Fruit fly (Drosophila melanogaster): ENCODE data around the gene CG33253.
A peak's percentile ranks its signal among the peaks of the same experiment; 100 is the strongest.

CG33253 gene

DNA sequence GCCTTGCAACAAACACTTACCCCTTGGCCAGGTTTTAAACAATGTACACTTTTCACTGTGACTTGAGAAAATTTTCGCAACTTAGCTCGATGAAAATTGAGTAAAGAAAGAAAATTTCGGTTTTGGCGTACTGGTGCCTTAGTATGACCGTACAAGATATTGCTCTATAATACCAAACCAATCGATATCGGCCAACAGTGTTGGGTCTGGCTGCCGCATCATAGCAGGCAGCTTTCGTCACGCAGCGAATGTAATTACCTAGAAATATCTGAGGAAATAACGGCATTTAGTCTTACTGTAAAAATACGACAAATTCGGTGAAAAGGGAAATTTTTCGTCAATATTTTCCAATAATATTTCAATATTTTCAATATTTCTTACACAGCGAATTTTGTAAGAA is 24.8 kb downstream of the CG33253 start, which contains the start of gene Ulp1 (continued):
- TF ChIP-seq ato (GFP tag; IDR thresholded peaks at IDR 0.05; ENCODE audit: partially characterized antibody) (0 out of 2 replicates have a peak, but pooled peaks have one; percentile 38), CG17361 (GFP tag; IDR thresholded peaks at IDR 0.05) (peak; percentile 17; the same call in 1 of the 3 replicates), HLH54F (GFP tag; optimal IDR thresholded peaks at IDR 0.05) (peak; percentile 27), Hr39 (optimal IDR thresholded peaks at IDR 0.05) (no peak), CG16779 (GFP tag; IDR thresholded peaks at IDR 0.05) (no peak), CG11456 (GFP tag; IDR thresholded peaks at IDR 0.05) (0 out of 3 replicates have a peak, but pooled peaks have one; percentile 59), CG32532 (GFP tag; IDR thresholded peaks at IDR 0.05) (peak; percentile 40; the same call in 1 of the 2 replicates), NC2β (GFP tag; optimal IDR thresholded peaks at IDR 0.05) (peak; percentile 2), org-1 (GFP tag; optimal IDR thresholded peaks at IDR 0.05) (no peak), scrt (GFP tag; optimal IDR thresholded peaks at IDR 0.05) (no peak), Stat92E (GFP tag; optimal IDR thresholded peaks at IDR 0.05) (no peak), CG42726 (GFP tag; IDR thresholded peaks at IDR 0.05; ENCODE audit: partially characterized antibody) (peak; percentile 63; the same call in 1 of the 2 replicates), exex (tag; optimal IDR thresholded peaks at IDR 0.05) (peak; percentile 55), Rfx (GFP tag; IDR thresholded peaks at IDR 0.05) (peak; percentile 34), sd (tag; optimal IDR thresholded peaks at IDR 0.05) (peak; percentile 45), CG11085 (GFP tag; IDR thresholded peaks at IDR 0.05) (no peak), CG17912 (GFP tag; optimal IDR thresholded peaks at IDR 0.05) (peak; percentile 34), bbx (GFP tag; IDR thresholded peaks at IDR 0.05; ENCODE audit: partially characterized antibody) (peak; percentile 45), so (GFP tag; IDR thresholded peaks at IDR 0.05) (no peak), Abd-B (GFP tag; optimal IDR thresholded peaks at IDR 0.05) (peak; percentile 89), CG9932 (GFP tag; IDR thresholded peaks at IDR 0.05) (peak; percentile 44; the same call in 1 of the 2 replicates), amos (GFP tag; IDR thresholded peaks at IDR 0.05; ENCODE audit: partially characterized antibody) (peak; percentile 58), ems (GFP tag; optimal IDR thresholded peaks at IDR 0.05) (peak; percentile 3), Eip74EF (GFP tag; optimal IDR thresholded peaks at IDR 0.05) (no peak), CG17328 (GFP tag; IDR thresholded peaks at IDR 0.05) (no peak), CG7745 (tag; optimal IDR thresholded peaks at IDR 0.05) (no peak), CG17186 (GFP tag; optimal IDR thresholded peaks at IDR 0.05) (peak; percentile 52), CoRest (tag; optimal IDR thresholded peaks at IDR 0.05) (peak; percentile 48), CG2120 (GFP tag; optimal IDR thresholded peaks at IDR 0.05) (peak; percentile 11), Sry-β (GFP tag; optimal IDR thresholded peaks at IDR 0.05) (peak; percentile 71), CG30020 (tag; optimal IDR thresholded peaks at IDR 0.05) (peak; percentile 40), eve (GFP tag; optimal IDR thresholded peaks at IDR 0.05) (no peak), ap (GFP tag; IDR thresholded peaks at IDR 0.05) (no peak), knrl (GFP tag; IDR thresholded peaks at IDR 0.05; ENCODE audit: partially characterized antibody) (peak; percentile 54; the same call in 2 of the 3 replicates), gfzf (GFP tag; optimal IDR thresholded peaks at IDR 0.05) (peak; percentile 94), Lhr (GFP tag; optimal IDR thresholded peaks at IDR 0.05) (peak; percentile 60), corto (GFP tag; optimal IDR thresholded peaks at IDR 0.05) (no peak), CG4617 (GFP tag; optimal IDR thresholded peaks at IDR 0.05; ENCODE audit: borderline replicate concordance) (peak; percentile 83), trem (tag; optimal IDR thresholded peaks at IDR 0.05) (peak; percentile 58), bowl (GFP tag; IDR thresholded peaks at IDR 0.05) (no peak), E2f2 (GFP tag; IDR thresholded peaks at IDR 0.05) (peak; percentile 58), nmo (GFP tag; optimal IDR thresholded peaks at IDR 0.05) (peak; percentile 36), CG34224 (GFP tag; IDR thresholded peaks at IDR 0.05; ENCODE audit: partially characterized antibody) (peak; percentile 17; the same call in 1 of the 3 replicates), YL-1 (GFP tag; optimal IDR thresholded peaks at IDR 0.05) (peak; percentile 62), CG16813 (GFP tag; IDR thresholded peaks at IDR 0.05; ENCODE audit: partially characterized antibody) (peak; percentile 30; the same call in 1 of the 3 replicates), Vsx1 (GFP tag; optimal IDR thresholded peaks at IDR 0.05) (peak; percentile 69), grau (tag; optimal IDR thresholded peaks at IDR 0.05) (peak; percentile 28), tin (GFP tag; optimal IDR thresholded peaks at IDR 0.05) (peak; percentile 20), vvl (GFP tag; IDR thresholded peaks at IDR 0.05) (peak; percentile 45; the same call in 1 of the 2 replicates)

All from whole organism, embryonic.